Worm (Caenorhabditis elegans): ENCODE measurements around the gene nspe-2.

Gene nspe-2

DNA sequence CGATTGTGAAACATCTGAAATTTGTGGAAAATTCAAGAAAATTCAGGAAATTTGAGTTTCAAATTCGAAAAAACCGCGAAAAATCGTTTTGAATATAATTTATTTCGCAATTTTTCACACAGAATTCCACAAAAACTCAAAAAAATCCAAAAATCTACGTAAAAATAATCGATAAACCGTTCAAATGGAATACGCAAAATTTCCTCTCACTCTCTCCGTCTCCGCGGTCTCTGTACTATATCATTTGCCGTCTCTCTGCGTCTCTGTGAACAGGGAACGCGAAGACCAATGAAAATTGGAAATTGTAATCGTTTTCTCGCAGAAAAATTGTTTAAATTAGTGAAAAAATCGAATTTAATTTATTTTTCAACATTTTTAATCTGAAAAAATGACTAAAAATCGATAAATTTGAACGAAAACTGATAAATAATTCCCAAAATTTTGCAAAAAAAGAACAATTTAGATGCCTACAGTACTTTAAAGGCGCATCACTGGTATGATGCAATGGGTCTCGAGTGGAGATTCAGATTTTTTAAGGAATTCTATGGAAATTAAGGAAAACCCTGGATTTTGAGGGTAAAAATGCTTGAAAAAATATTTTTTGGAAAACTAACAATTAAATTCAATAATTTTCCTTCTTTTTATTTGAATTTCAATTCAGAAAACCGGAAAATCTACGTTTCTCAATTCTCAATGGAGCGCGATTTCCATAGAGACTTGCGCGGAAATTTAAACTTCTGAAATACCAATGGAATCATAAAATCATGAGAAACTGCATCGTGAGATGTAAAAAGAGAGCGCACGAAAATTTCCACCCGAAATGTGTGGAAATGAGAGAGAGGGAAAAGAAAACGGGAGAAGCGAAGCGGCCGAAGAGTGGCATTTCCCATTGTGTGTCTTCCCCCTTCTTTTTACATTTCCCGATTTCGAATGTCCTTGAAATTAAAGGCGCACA, 15.2 kb downstream of the nspe-2 start, which contains the start of the genes ceh-100 and lips-15:
ceh-100 (minus strand) TSS at position 14 of the 955 bp plus-strand sequence.
lips-15 (plus strand) TSS at position 720 of the 955 bp plus-strand sequence.
- TF ChIP-seq gmeb-1 (tag; optimal IDR thresholded peaks at IDR 0.05) (peak; percentile 11), C34F6.9 (tag; optimal IDR thresholded peaks at IDR 0.05) (peak; percentile 47), egl-27 (tag; optimal IDR thresholded peaks at IDR 0.05) (no peak), lin-13 (GFP tag; optimal IDR thresholded peaks at IDR 0.05) (no peak), nhr-23 (tag; optimal IDR thresholded peaks at IDR 0.05) (no peak), fos-1 (tag; optimal IDR thresholded peaks at IDR 0.05) (peak; percentile 14), unc-55 (GFP tag; optimal IDR thresholded peaks at IDR 0.05) (peak; percentile 74), nhr-77 (tag; optimal IDR thresholded peaks at IDR 0.05) (no peak), nhr-129 (tag; optimal IDR thresholded peaks at IDR 0.05) (peak; percentile 46), snpc-4 (tag; optimal IDR thresholded peaks at IDR 0.05) (no peak), ceh-16 (tag; optimal IDR thresholded peaks at IDR 0.05) (no peak), elt-1 (tag; optimal IDR thresholded peaks at IDR 0.05) (no peak), unc-62 (GFP tag; optimal IDR thresholded peaks at IDR 0.05) (no peak)

- TF ChIP-seq nhr-21 (tag; optimal IDR thresholded peaks at IDR 0.05) = no peak
- TF ChIP-seq fos-1 (tag; optimal IDR thresholded peaks at IDR 0.05) = peak; percentile 69
Measured at ce11 chrII:12580952-12581351, 38.2 kb downstream of the nspe-2 start, which contains the start of gene clec-4. clec-4 (minus strand) TSS chrII:12581113.

DNA sequence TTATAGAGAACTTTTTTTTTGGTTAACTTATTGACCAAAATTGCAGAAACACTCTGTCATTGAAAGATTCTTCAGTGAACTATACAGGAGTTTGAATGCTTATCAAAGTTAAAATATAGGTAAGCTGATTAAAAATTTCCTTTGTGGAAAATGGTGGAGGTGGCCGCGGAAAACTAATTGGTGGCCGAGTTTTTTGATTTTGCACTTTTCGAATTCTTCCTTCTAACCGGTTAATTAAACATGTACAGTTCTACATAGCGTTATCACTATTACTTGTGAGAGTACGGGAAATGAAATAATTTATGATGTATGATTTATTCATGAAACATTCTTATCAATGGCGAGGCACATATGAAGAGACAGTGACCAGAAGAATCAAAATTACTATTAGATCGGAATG, 41.4 kb downstream of the nspe-2 start, which contains the start of gene clec-8:
clec-8 (minus strand) TSS at position 308 of the 400 bp plus-strand sequence.
- TF ChIP-seq nhr-25 (tag; optimal IDR thresholded peaks at IDR 0.05) (no peak), fos-1 (tag; optimal IDR thresholded peaks at IDR 0.05) (peak; percentile 58), C34F6.9 (tag; optimal IDR thresholded peaks at IDR 0.05) (no peak), sem-4 (tag; optimal IDR thresholded peaks at IDR 0.05) (no peak), aly-2 (tag; optimal IDR thresholded peaks at IDR 0.05) (no peak), nhr-6 (tag; optimal IDR thresholded peaks at IDR 0.05) (no peak), nhr-237 (tag; optimal IDR thresholded peaks at IDR 0.05) (no peak), lin-11 (tag; optimal IDR thresholded peaks at IDR 0.05) (no peak)

ce11 chrII:12574668-12575067, 44.5 kb downstream of the nspe-2 start, which contains the start of gene Y38E10A.3:
Y38E10A.3 (minus strand) TSS chrII:12574768.
- TF ChIP-seq nhr-129 (tag; optimal IDR thresholded peaks at IDR 0.05) (no peak), aly-2 (tag; optimal IDR thresholded peaks at IDR 0.05) (no peak), ama-1 (optimal IDR thresholded peaks at IDR 0.05) (no peak), ztf-11 (tag; optimal IDR thresholded peaks at IDR 0.05) (no peak), sma-3 (GFP tag; optimal IDR thresholded peaks at IDR 0.05) (no peak), peb-1 (tag; optimal IDR thresholded peaks at IDR 0.05) (no peak), zag-1 (tag; optimal IDR thresholded peaks at IDR 0.05) (no peak), lin-11 (tag; optimal IDR thresholded peaks at IDR 0.05) (no peak), mdl-1 (tag; optimal IDR thresholded peaks at IDR 0.05) (no peak), skn-1 (tag; optimal IDR thresholded peaks at IDR 0.05) (no peak), unc-62 (GFP tag; optimal IDR thresholded peaks at IDR 0.05) (no peak), Y55F3AM.14 (GFP tag; optimal IDR thresholded peaks at IDR 0.05) (no peak), nhr-21 (tag; optimal IDR thresholded peaks at IDR 0.05) (no peak), gmeb-1 (tag; optimal IDR thresholded peaks at IDR 0.05) (no peak), elt-3 (tag; optimal IDR thresholded peaks at IDR 0.05) (no peak)

ce11 chrII:12573541-12573940, 45.6 kb downstream of the nspe-2 start, which contains the start of gene Y38E10A.2:
Y38E10A.2 (minus strand) TSS chrII:12573641.
- TF ChIP-seq unc-62 (GFP tag; optimal IDR thresholded peaks at IDR 0.05) (no peak), mdl-1 (tag; optimal IDR thresholded peaks at IDR 0.05) (no peak), ama-1 (optimal IDR thresholded peaks at IDR 0.05) (no peak), crh-2 (tag; optimal IDR thresholded peaks at IDR 0.05) (no peak), ztf-1 (GFP tag; conservative IDR thresholded peaks at IDR 0.05) (no peak), mbf-1 (tag; optimal IDR thresholded peaks at IDR 0.05) (no peak), lin-11 (tag; optimal IDR thresholded peaks at IDR 0.05) (no peak), nhr-21 (tag; optimal IDR thresholded peaks at IDR 0.05) (no peak), ZK546.5 (tag; optimal IDR thresholded peaks at IDR 0.05) (no peak)

All from whole organism, L2 larva.